Worm (Caenorhabditis elegans): ENCODE results near the gene C17H12.6.

The C17H12.6 gene

ce11 chrIV:6793310-6793966 lies 28.9 kb downstream of the C17H12.6 start:
- TF ChIP-seq lin-14 (GFP tag; optimal IDR thresholded peaks at IDR 0.05) (no peak), mef-2 (tag; optimal IDR thresholded peaks at IDR 0.05) (no peak), isw-1 (GFP tag; IDR thresholded peaks at IDR 0.05) (no peak), mab-9 (GFP tag; IDR thresholded peaks at IDR 0.05) (no peak), elt-3 (tag; optimal IDR thresholded peaks at IDR 0.05) (no peak), fos-1 (tag; optimal IDR thresholded peaks at IDR 0.05) (no peak), ceh-88 (GFP tag; IDR thresholded peaks at IDR 0.05) (no peak), nhr-237 (tag; optimal IDR thresholded peaks at IDR 0.05) (no peak), mdl-1 (tag; optimal IDR thresholded peaks at IDR 0.05) (no peak), nhr-84 (tag; optimal IDR thresholded peaks at IDR 0.05) (no peak), ceh-82 (tag; optimal IDR thresholded peaks at IDR 0.05) (no peak), unc-86 (tag; optimal IDR thresholded peaks at IDR 0.05) (no peak), ztf-4 (tag; optimal IDR thresholded peaks at IDR 0.05) (no peak), ets-5 (GFP tag; IDR thresholded peaks at IDR 0.05) (no peak), nhr-90 (tag; optimal IDR thresholded peaks at IDR 0.05; ENCODE audit: poor library complexity) (no peak), hlh-4 (tag; optimal IDR thresholded peaks at IDR 0.05) (no peak), fkh-10 (GFP tag; optimal IDR thresholded peaks at IDR 0.05) (no peak), dpl-1 (GFP tag; optimal IDR thresholded peaks at IDR 0.05) (no peak), efl-1 (optimal IDR thresholded peaks at IDR 0.05) (no peak), efl-1 (GFP tag; optimal IDR thresholded peaks at IDR 0.05 in 1 of 2) (no peak), alr-1 (tag; optimal IDR thresholded peaks at IDR 0.05; ENCODE audit: borderline replicate concordance) (no peak)

DNA sequence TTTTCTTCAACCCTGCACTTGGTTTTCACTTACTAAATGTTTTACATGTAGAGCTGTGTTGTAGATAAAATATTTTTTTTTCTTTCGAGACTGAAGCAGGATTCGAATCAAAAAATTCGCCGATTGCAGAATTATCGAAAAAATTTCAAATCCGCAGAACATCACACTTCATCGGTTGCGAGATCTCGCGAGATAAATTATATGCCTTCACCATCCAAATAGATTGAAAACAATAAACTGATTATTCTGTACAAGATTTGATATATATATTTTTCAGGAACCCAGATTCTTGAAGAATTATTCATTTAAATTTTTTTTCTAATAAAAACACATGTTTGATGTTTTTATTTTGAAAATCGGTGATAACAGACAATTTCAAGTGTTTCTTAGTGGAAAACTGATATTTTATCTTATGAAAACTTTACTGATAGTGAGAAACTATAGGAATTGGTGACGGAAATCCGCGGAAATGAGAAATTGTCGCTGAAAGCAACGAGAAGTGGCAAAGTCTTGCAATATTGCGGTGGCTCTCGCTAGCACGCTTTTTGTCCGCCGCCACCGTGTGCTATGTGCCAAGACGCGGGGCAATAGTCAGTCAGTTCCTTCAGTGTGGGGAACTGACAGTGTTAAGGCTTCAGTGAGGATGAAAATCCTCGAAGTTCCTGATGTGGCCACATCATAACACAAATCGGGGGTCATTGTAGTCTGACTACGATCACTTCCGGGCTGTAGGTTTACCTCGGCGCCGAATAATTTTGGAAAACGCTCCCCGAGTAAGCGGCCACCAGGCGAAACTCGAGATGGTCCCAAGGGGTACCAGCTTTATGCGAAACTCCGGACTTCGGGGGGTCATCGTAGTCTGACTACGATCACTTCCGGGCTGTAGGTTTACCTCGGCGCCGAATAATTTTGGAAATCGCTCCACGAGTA lies 29.7 kb downstream of the C17H12.6 start:
- TF ChIP-seq nhr-11 (tag; optimal IDR thresholded peaks at IDR 0.05) (no peak), Y116A8C.19 (tag; optimal IDR thresholded peaks at IDR 0.05; ENCODE audit: borderline replicate concordance) (no peak), lir-3 (tag; optimal IDR thresholded peaks at IDR 0.05; ENCODE audit: poor library complexity) (no peak), fos-1 (tag; optimal IDR thresholded peaks at IDR 0.05) (no peak), ztf-4 (tag; optimal IDR thresholded peaks at IDR 0.05) (no peak), hlh-4 (tag; optimal IDR thresholded peaks at IDR 0.05) (no peak), nhr-19 (GFP tag; conservative IDR thresholded peaks at IDR 0.05) (peak; percentile 41), egl-27 (tag; optimal IDR thresholded peaks at IDR 0.05) (no peak), zag-1 (tag; optimal IDR thresholded peaks at IDR 0.05) (no peak), ces-1 (GFP tag; optimal IDR thresholded peaks at IDR 0.05) (no peak), nhr-76 (tag; optimal IDR thresholded peaks at IDR 0.05) (no peak), rnt-1 (tag; optimal IDR thresholded peaks at IDR 0.05) (no peak), fkh-10 (GFP tag; optimal IDR thresholded peaks at IDR 0.05) (no peak), lin-14 (GFP tag; optimal IDR thresholded peaks at IDR 0.05) (no peak), sptf-1 (tag; optimal IDR thresholded peaks at IDR 0.05) (no peak), snpc-4 (tag; optimal IDR thresholded peaks at IDR 0.05) (peak; percentile 49), ceh-88 (GFP tag; IDR thresholded peaks at IDR 0.05) (no peak), blmp-1 (tag; optimal IDR thresholded peaks at IDR 0.05) (no peak), nhr-237 (tag; optimal IDR thresholded peaks at IDR 0.05) (no peak), ama-1 (optimal IDR thresholded peaks at IDR 0.05) (no peak), unc-130 (tag; optimal IDR thresholded peaks at IDR 0.05) (no peak), lin-39 (tag; optimal IDR thresholded peaks at IDR 0.05) (no peak), pqm-1 (tag; optimal IDR thresholded peaks at IDR 0.05) (no peak), ets-5 (GFP tag; IDR thresholded peaks at IDR 0.05) (no peak), irx-1 (tag; optimal IDR thresholded peaks at IDR 0.05) (no peak), tlp-1 (tag; optimal IDR thresholded peaks at IDR 0.05) (no peak), hlh-17 (GFP tag; optimal IDR thresholded peaks at IDR 0.05; ENCODE audit: borderline replicate concordance) (no peak), lin-13 (GFP tag; optimal IDR thresholded peaks at IDR 0.05) (no peak), aly-2 (tag; optimal IDR thresholded peaks at IDR 0.05) (peak; percentile 74), nhr-71 (tag; optimal IDR thresholded peaks at IDR 0.05) (peak; percentile 47), snu-23 (GFP tag; optimal IDR thresholded peaks at IDR 0.05) (peak; percentile 35), hpl-2 (GFP tag; optimal IDR thresholded peaks at IDR 0.05) (no peak), elt-2 (tag; optimal IDR thresholded peaks at IDR 0.05) (peak; percentile 2), xbp-1 (tag; optimal IDR thresholded peaks at IDR 0.05) (no peak), vab-15 (tag; optimal IDR thresholded peaks at IDR 0.05) (no peak), mab-9 (GFP tag; IDR thresholded peaks at IDR 0.05) (no peak)
